Worm (Caenorhabditis elegans): Measurements from ENCODE around the gene F02E11.2.

DNA sequence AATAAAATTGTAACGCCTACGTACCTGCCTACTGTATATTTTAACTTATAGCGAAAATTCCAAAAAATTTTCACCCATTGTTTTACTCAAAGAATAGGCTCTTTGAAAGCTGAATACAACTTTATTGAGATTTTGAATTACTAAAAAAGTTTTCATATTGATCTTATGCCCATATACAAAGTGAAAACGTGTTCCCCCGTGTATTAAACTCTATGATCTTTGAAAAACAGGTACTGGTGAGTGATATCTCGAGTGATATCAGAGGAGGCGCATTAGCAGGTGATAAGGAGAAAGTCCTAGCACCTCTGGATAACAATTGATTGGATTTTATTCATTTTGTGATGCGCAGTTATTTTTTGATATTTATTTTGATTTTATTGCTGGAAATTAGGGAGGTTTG is 22.4 kb upstream of the F02E11.2 start, which contains the start of gene C17F4.3:
- TF ChIP-seq ref-1 (GFP tag; conservative IDR thresholded peaks at IDR 0.05) = no peak
- no peak for TF ChIP-seq med-1 (GFP tag; optimal IDR thresholded peaks at IDR 0.05; ENCODE audit: insufficient read depth)
